Worm (Caenorhabditis elegans) whole organism, young adult: ENCODE results near the gene pir-1.

Experiments used
- B0035.1 ChIP-seq: sonication (generic microtip); optimal IDR thresholded peaks from 2 replicates; lab custom pipeline; 2016; ENCODE audit warnings: missing genetic modification characterization, mild to moderate bottlenecking, missing compliant biosample characterization, missing genotype, missing genetic modification reagents
- D2030.7 ChIP-seq: fragments of 200-800 bp; sonication (Bioruptor generic); IDR thresholded peaks from 2 replicates; pipeline ENCODE4 v1.3.6; 2022; ENCODE audit warnings: missing genetic modification reagents, missing genetic modification characterization, missing compliant biosample characterization
- F33H1.4 ChIP-seq: fragments of 200-800 bp; sonication (Bioruptor generic); IDR thresholded peaks from 2 replicates; pipeline ENCODE4 v1.3.6; 2022; ENCODE audit warnings: missing genetic modification reagents, missing genetic modification characterization, missing compliant biosample characterization
- F52B5.7 ChIP-seq: sonication (generic microtip); optimal IDR thresholded peaks from 2 replicates; lab custom pipeline; 2016; ENCODE audit warnings: mild to moderate bottlenecking, missing genetic modification characterization, missing compliant biosample characterization
- F55B11.4 ChIP-seq: sonication (generic microtip); optimal IDR thresholded peaks from 2 replicates; lab custom pipeline; 2016; ENCODE audit warnings: missing compliant biosample characterization, missing genetic modification characterization, borderline replicate concordance; ENCODE audit not compliant: insufficient read depth
- Y53G8AR.9 ChIP-seq: fragments of 200-800 bp; sonication (Bioruptor generic); conservative IDR thresholded peaks from 2 replicates; pipeline ENCODE4 v1.3.6; 2022; ENCODE audit warnings: missing genetic modification reagents, missing genetic modification characterization, missing compliant biosample characterization
- ceh-91 ChIP-seq: fragments of 200-800 bp; sonication (Bioruptor generic); IDR thresholded peaks from 2 replicates; pipeline ENCODE4 v1.3.6; 2022; ENCODE audit warnings: missing genetic modification reagents, missing genetic modification characterization, missing compliant biosample characterization
- chd-7 ChIP-seq: sonication (generic microtip); optimal IDR thresholded peaks from 2 replicates; lab custom pipeline; 2016; ENCODE audit warnings: mild to moderate bottlenecking, missing genetic modification characterization, moderate library complexity, missing compliant biosample characterization
- dpl-1 ChIP-seq: fragments of 150-350 bp; optimal IDR thresholded peaks from 2 replicates; lab custom pipeline; 2014; ENCODE audit warnings: missing biosample characterization, missing genetic modification reagents, missing genetic modification characterization
- efl-1 ChIP-seq: fragments of 150-350 bp; optimal IDR thresholded peaks from 2 replicates; lab custom pipeline; 2014; ENCODE audit warnings: missing biosample characterization, missing genetic modification reagents, missing genetic modification characterization
- egrh-3 ChIP-seq: fragments of 200-800 bp; sonication (Bioruptor generic); IDR thresholded peaks from 2 replicates; pipeline ENCODE4 v1.3.6; 2022; ENCODE audit warnings: missing genetic modification reagents, missing genetic modification characterization, missing compliant biosample characterization
- fkh-3 ChIP-seq: sonication (generic microtip); optimal IDR thresholded peaks from 2 replicates; lab custom pipeline; 2016; ENCODE audit warnings: mild to moderate bottlenecking, missing genetic modification characterization, missing compliant biosample characterization
- lin-40 ChIP-seq: sonication (generic microtip); optimal IDR thresholded peaks from 2 replicates; lab custom pipeline; 2016; ENCODE audit warnings: missing genetic modification characterization, mild to moderate bottlenecking, missing compliant biosample characterization, missing genotype, missing genetic modification reagents
- lin-54 ChIP-seq: fragments of 200-800 bp; sonication (Bioruptor generic); optimal IDR thresholded peaks from 2 replicates; lab custom pipeline; 2018; ENCODE audit warnings: mild to moderate bottlenecking, missing genetic modification characterization, missing compliant biosample characterization
- madf-10 ChIP-seq: sonication (generic microtip); optimal IDR thresholded peaks from 2 replicates; lab custom pipeline; 2016; ENCODE audit warnings: mild to moderate bottlenecking, missing genetic modification characterization, missing compliant biosample characterization
- mel-28 ChIP-seq: sonication (generic microtip); optimal IDR thresholded peaks from 2 replicates; lab custom pipeline; 2016; ENCODE audit warnings: borderline replicate concordance, mild to moderate bottlenecking, missing genetic modification characterization, missing compliant biosample characterization
- nhr-120 ChIP-seq: fragments of 200-800 bp; sonication (Bioruptor generic); IDR thresholded peaks from 2 replicates; pipeline ENCODE4 v1.3.6; 2022; ENCODE audit warnings: missing genetic modification characterization, missing compliant biosample characterization
- nhr-80 ChIP-seq: sonication (generic microtip); optimal IDR thresholded peaks from 2 replicates; lab custom pipeline; 2016; ENCODE audit warnings: missing genetic modification characterization, missing compliant biosample characterization
- rcor-1 ChIP-seq: fragments of 200-800 bp; sonication (Bioruptor generic); IDR thresholded peaks from 2 replicates; pipeline ENCODE4 v1.3.6; 2022; ENCODE audit warnings: missing genetic modification reagents, missing genetic modification characterization, missing compliant biosample characterization
- repo-1 ChIP-seq: sonication (generic microtip); optimal IDR thresholded peaks from 2 replicates; lab custom pipeline; 2017; ENCODE audit warnings: mild to moderate bottlenecking, missing genetic modification characterization, missing compliant biosample characterization
- snpc-1.1 ChIP-seq: sonication (generic microtip); optimal IDR thresholded peaks from 2 replicates; lab custom pipeline; 2017; ENCODE audit warnings: missing genetic modification characterization, mild to moderate bottlenecking, missing compliant biosample characterization, antibody characterized with exemption, moderate library complexity, missing genotype, missing genetic modification reagents; ENCODE audit not compliant: insufficient read depth
- snpc-4 ChIP-seq, 5 experiments: fragments of 150-350 bp in 1 of 5; sonication (generic microtip) in 4 of 5; optimal IDR thresholded peaks; 2 replicates each; lab custom pipeline; 2014 to 2018; ENCODE audit warnings: missing genetic modification characterization in 5 of 5, missing biosample characterization in 3 of 5, antibody characterized with exemption in 2 of 5, mild to moderate bottlenecking in 2 of 5, missing compliant biosample characterization in 2 of 5, missing genotype in 2 of 5, moderate library complexity in 2 of 5, missing genetic modification reagents in 1 of 5
- tbx-9 ChIP-seq: sonication (generic microtip); optimal IDR thresholded peaks from 2 replicates; lab custom pipeline; 2016; ENCODE audit warnings: borderline replicate concordance, missing genetic modification characterization, inconsistent platforms, missing compliant biosample characterization
- xnd-1 ChIP-seq: sonication (generic microtip); optimal IDR thresholded peaks from 2 replicates; lab custom pipeline; 2016; ENCODE audit warnings: missing genotype, missing genetic modification reagents, missing genetic modification characterization, missing compliant biosample characterization
- zfh-2 ChIP-seq: fragments of 200-800 bp; sonication (Bioruptor generic); conservative IDR thresholded peaks from 2 replicates; pipeline ENCODE4 v1.3.6; 2022; ENCODE audit warnings: missing genetic modification reagents, missing genetic modification characterization, missing compliant biosample characterization

pir-1 gene

DNA sequence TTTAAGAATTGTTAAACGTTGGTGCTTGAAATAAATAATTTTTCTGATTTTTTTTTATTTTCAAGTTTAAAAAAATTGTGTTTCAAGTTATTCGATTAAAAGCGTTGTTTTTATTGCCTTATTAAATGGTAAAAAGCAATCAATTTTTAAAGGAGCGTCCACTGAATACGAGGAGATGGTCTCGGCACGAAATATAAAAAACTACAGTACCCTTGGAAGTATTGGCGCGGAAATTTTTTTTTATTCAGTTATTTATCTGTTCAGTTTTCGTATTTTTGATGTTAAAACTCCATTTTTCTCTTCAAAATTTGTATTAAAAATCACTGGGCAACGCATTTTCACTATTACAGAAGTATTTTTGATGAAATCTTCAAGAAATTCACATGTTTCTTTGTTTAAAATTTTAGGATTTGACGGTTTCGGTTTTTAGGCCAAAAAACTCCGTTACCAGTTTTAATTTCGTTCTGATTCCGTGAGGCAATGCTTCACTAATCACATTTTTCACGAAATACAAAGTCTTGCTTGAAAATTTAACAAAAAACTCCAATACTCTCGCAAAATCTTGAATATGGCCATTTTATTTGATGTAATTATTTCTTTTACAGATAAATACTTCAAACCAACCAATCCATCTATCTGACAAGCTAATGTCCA, 36.1 kb downstream of the pir-1 start, which contains the start of gene znfx-1 (continued):
- TF ChIP-seq F33H1.4 (GFP tag; lab: Robert Waterston, UW) (peak; percentile 96), lin-40 (no peak), xnd-1 (tag; lab: Kevin White, UChicago) (peak; percentile 90), madf-10 (tag; lab: Kevin White, UChicago) (no peak), snpc-4 (GFP tag; optimal IDR thresholded peaks at IDR 0.05; lab: Kevin White, UChicago) (peak; percentile 13), snpc-4 (tag; optimal IDR thresholded peaks at IDR 0.05; lab: Kevin White, UChicago) (peak in 3 of 4 experiments; percentile 16 to 27 (median 18)), dpl-1 (peak; percentile 83), rcor-1 (GFP tag; lab: Robert Waterston, UW) (peak; percentile 51; the same call in 1 of the 2 replicates), repo-1 (tag; lab: Kevin White, UChicago) (no peak), efl-1 (GFP tag; lab: Kevin White, UChicago) (peak; percentile 93), ceh-91 (GFP tag; lab: Robert Waterston, UW) (peak; percentile 80), mel-28 (tag; lab: Kevin White, UChicago) (no peak), tbx-9 (no peak), Y53G8AR.9 (GFP tag; lab: Robert Waterston, UW) (0 out of 2 replicates have a peak, but pooled peaks have one; percentile 24), nhr-80 (no peak), chd-7 (tag; lab: Kevin White, UChicago) (no peak)

DNA sequence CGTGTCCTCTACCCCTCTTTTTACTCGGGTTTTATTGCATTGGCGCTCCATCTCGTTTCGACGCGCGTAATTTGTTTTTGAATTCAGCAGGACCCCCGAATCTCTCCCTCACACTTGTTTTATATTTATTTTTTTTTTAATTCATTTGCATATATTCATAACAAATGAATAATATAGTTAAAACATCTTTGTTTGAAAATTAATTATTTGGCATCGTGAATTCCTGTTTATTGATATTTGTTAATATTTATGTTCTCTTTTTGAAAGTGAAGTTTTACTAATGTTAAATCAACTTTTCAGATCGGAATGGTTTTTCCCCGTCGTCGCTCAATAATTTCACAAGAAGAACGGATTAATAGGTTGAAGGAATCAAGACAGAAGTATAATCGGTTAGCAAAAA, 45.9 kb downstream of the pir-1 start, which contains the start of gene ZK1067.3:
ZK1067.3 (plus strand) TSS at position 301 of the 400 bp plus-strand sequence.
- TF ChIP-seq nhr-120 (GFP tag; lab: Robert Waterston, UW): no peak
- TF ChIP-seq snpc-1.1 (tag; lab: Kevin White, UChicago): no peak
- no peak for TF ChIP-seq lin-54 (GFP tag; lab: Kevin White, UChicago)
- no peak for TF ChIP-seq fkh-3 (tag; lab: Kevin White, UChicago)
- TF ChIP-seq dpl-1: no peak
- TF ChIP-seq chd-7 (tag; lab: Kevin White, UChicago): no peak
- TF ChIP-seq F52B5.7 (tag; lab: Kevin White, UChicago): no peak
- no peak for TF ChIP-seq F55B11.4
- no peak for TF ChIP-seq D2030.7 (GFP tag; lab: Robert Waterston, UW)

DNA sequence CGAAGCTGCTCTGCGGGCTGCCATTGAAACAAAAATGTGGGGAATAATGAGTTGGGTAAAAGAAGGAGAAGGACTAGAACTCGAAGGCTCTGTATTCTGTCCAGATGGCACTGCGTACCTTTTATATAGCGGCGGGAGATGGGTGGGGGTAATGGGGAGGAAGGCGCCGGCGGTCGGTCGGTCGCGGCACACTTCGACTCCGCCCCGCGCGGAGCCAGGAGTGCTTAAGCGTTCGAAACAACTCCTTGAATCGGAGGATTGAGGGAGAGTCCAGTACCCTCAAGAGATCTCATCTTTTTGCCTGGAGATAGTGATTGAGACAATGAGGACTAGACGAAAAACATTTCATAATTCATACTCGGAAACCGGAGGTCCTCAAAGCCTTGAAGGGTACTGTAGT, 50.0 kb downstream of the pir-1 start, which contains the start of gene abu-14:
abu-14 (minus strand) TSS at position 81 of the 400 bp plus-strand sequence.
- TF ChIP-seq zfh-2 (peak; percentile 89), B0035.1 (no peak), egrh-3 (GFP tag; lab: Robert Waterston, UW) (peak; percentile 54; the same call in 1 of the 2 replicates)
